Worm (Caenorhabditis elegans) whole organism, late embryonic: ENCODE results near the gene acer-1.

Source experiments
- F13H6.1 ChIP-seq: sonication (generic microtip); optimal IDR thresholded peaks from 2 replicates; lab custom pipeline; 2016; ENCODE audit warnings: missing genetic modification characterization, missing compliant biosample characterization
- K02D7.2 ChIP-seq: sonication (generic microtip); optimal IDR thresholded peaks from 2 replicates; lab custom pipeline; 2017; ENCODE audit warnings: mild to moderate bottlenecking, missing genetic modification characterization, missing compliant biosample characterization
- ama-1 ChIP-seq: fragments of 150-350 bp; optimal IDR thresholded peaks from 2 replicates; lab custom pipeline; 2014
- dmd-4 ChIP-seq: sonication (generic microtip); optimal IDR thresholded peaks from 2 replicates; lab custom pipeline; 2016; ENCODE audit warnings: borderline replicate concordance, missing genetic modification characterization, missing compliant biosample characterization
- hlh-8 ChIP-seq: sonication (generic microtip); optimal IDR thresholded peaks from 2 replicates; lab custom pipeline; 2016; ENCODE audit warnings: missing genotype, missing genetic modification characterization, missing compliant biosample characterization
- sdc-2 ChIP-seq: sonication (generic microtip); optimal IDR thresholded peaks from 2 replicates; lab custom pipeline; 2016; ENCODE audit warnings: missing genotype, missing genetic modification characterization, missing compliant biosample characterization

DNA sequence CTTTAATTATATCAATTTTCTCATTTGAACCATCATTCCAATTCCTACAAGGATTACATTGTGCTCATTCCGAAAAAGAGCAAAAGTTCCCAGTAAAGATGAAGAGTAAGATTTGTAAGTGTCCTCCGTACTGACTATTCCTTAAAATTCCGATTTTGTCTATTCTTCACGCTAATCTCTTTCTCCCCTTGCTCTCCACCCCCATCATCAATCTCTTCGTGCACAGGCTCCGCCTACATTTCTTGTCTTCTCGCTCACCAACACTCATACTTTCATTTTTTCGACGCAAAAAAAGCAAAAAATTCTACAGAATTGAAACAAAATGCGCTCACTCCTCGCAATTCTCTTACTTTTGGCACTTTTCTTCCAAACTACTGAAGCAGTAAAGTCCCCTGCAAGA, 25.7 kb upstream of the acer-1 start, which contains the start of gene B0252.8:
- TF ChIP-seq F13H6.1 (tag; lab: Kevin White, UChicago) (no peak), ama-1 (lab: Kevin White, UChicago) (no peak), hlh-8 (tag; lab: Kevin White, UChicago) (no peak), sdc-2 (tag; lab: Kevin White, UChicago) (no peak), dmd-4 (no peak), K02D7.2 (no peak)
